Worm (Caenorhabditis elegans): ENCODE results near the gene rrf-3.

ce11 chrII:8193922-8194321 lies 31.7 kb downstream of the rrf-3 start:
- TF ChIP-seq pqm-1 (tag; optimal IDR thresholded peaks at IDR 0.05) (no peak), ama-1 (optimal IDR thresholded peaks at IDR 0.05) (no peak), nhr-77 (tag; optimal IDR thresholded peaks at IDR 0.05) (no peak), nhr-47 (tag; optimal IDR thresholded peaks at IDR 0.05) (no peak), ztf-11 (tag; optimal IDR thresholded peaks at IDR 0.05) (no peak), tbx-2 (tag; optimal IDR thresholded peaks at IDR 0.05) (no peak), nhr-12 (tag; optimal IDR thresholded peaks at IDR 0.05) (no peak), unc-62 (GFP tag; optimal IDR thresholded peaks at IDR 0.05) (no peak), nhr-76 (tag; optimal IDR thresholded peaks at IDR 0.05) (no peak), mdl-1 (tag; optimal IDR thresholded peaks at IDR 0.05) (no peak), nhr-237 (tag; optimal IDR thresholded peaks at IDR 0.05) (no peak), alr-1 (tag; optimal IDR thresholded peaks at IDR 0.05; ENCODE audit: borderline replicate concordance) (no peak)
